Worm (Caenorhabditis elegans) whole organism, midembryonic: Measurements from ENCODE around the gene Y62E10A.19.

Experiments
- T22C8.4 ChIP-seq: fragments of 200-800 bp; sonication (Bioruptor generic); IDR thresholded peaks from 2 replicates; pipeline ENCODE4 v1.3.6; 2022; ENCODE audit warnings: missing genetic modification characterization, missing compliant biosample characterization
- cog-1 ChIP-seq: sonication (generic microtip); optimal IDR thresholded peaks from 2 replicates; lab custom pipeline; 2016; ENCODE audit warnings: missing genetic modification characterization, missing compliant biosample characterization
- flt-1 ChIP-seq: fragments of 200-800 bp; sonication (Bioruptor generic); IDR thresholded peaks from 2 replicates; pipeline ENCODE4 v1.3.6; 2022; ENCODE audit warnings: missing genetic modification characterization, missing compliant biosample characterization
- klf-2 ChIP-seq: fragments of 200-800 bp; sonication (Bioruptor generic); conservative IDR thresholded peaks from 2 replicates; pipeline ENCODE4 v1.3.6; 2022; ENCODE audit warnings: missing genetic modification reagents, missing genetic modification characterization, missing compliant biosample characterization
- med-1 ChIP-seq: sonication (generic microtip); optimal IDR thresholded peaks from 2 replicates; lab custom pipeline; 2017; ENCODE audit warnings: missing genetic modification characterization, mild to moderate bottlenecking, missing compliant biosample characterization, antibody characterized with exemption, missing genetic modification reagents; ENCODE audit not compliant: insufficient read depth
- tab-1 ChIP-seq: fragments of 200-800 bp; sonication (Bioruptor generic); IDR thresholded peaks from 2 replicates; pipeline ENCODE4 v1.3.6; 2022; ENCODE audit warnings: missing genetic modification characterization, missing compliant biosample characterization
- ztf-23 ChIP-seq: fragments of 200-800 bp; sonication (Bioruptor generic); IDR thresholded peaks from 2 replicates; pipeline ENCODE4 v1.3.6; 2022; ENCODE audit warnings: missing genetic modification reagents, missing genetic modification characterization, missing compliant biosample characterization
- ztf-29 ChIP-seq: fragments of 200-800 bp; sonication (Bioruptor generic); IDR thresholded peaks from 2 replicates; pipeline ENCODE4 v1.3.6; 2022; ENCODE audit warnings: missing genetic modification reagents, missing genetic modification characterization, missing compliant biosample characterization

ce11 chrIV:13392230-13392629, 15.9 kb downstream of the Y62E10A.19 start:
- TF ChIP-seq tab-1: no peak
- TF ChIP-seq flt-1 (GFP tag; lab: Robert Waterston, UW): no peak
- no peak for TF ChIP-seq ztf-29 (GFP tag; lab: Robert Waterston, UW)
- no peak for TF ChIP-seq med-1 (GFP tag; lab: Kevin White, UChicago)
- no peak for TF ChIP-seq klf-2
- no peak for TF ChIP-seq T22C8.4
- no peak for TF ChIP-seq ztf-23 (GFP tag; lab: Robert Waterston, UW)
- TF ChIP-seq cog-1 (tag; lab: Kevin White, UChicago): no peak
